Fruit fly (Drosophila melanogaster) whole organism, embryonic: ENCODE data around the gene Adgf-C.

ENCODE experiments used
- CG12104 ChIP-seq: fragments of 200-800 bp; sonication (Bioruptor generic); optimal IDR thresholded peaks from 3 replicates; lab custom pipeline; 2016; ENCODE audit warnings: missing biosample characterization, missing genetic modification characterization
- CG12659 ChIP-seq: fragments of 200-800 bp; sonication (Bioruptor generic); optimal IDR thresholded peaks from 3 replicates; lab custom pipeline; 2017; ENCODE audit warnings: mild to moderate bottlenecking, missing biosample characterization, missing genetic modification reagents, missing genetic modification characterization
- CG13424 ChIP-seq: fragments of 200-800 bp; sonication (Bioruptor generic); optimal IDR thresholded peaks from 2 replicates; lab custom pipeline; 2019; ENCODE audit warnings: missing biosample characterization, mild to moderate bottlenecking, missing genetic modification characterization, moderate library complexity
- CG14965 ChIP-seq: fragments of 200-800 bp; sonication (Bioruptor generic); optimal IDR thresholded peaks from 2 replicates; lab custom pipeline; 2016; ENCODE audit warnings: missing biosample characterization, missing genetic modification characterization, borderline replicate concordance
- CG1529 ChIP-seq: fragments of 200-800 bp; sonication (Bioruptor generic); optimal IDR thresholded peaks from 3 replicates; lab custom pipeline; 2018; ENCODE audit warnings: missing biosample characterization, missing genetic modification characterization
- CG17361 ChIP-seq: fragments of 200-800 bp; sonication (Bioruptor generic); IDR thresholded peaks from 3 replicates; pipeline ENCODE4 v1.3.6; 2022; ENCODE audit warnings: missing biosample characterization, missing genetic modification characterization
- CG17802 ChIP-seq: fragments of 200-800 bp; sonication (Bioruptor generic); optimal IDR thresholded peaks from 2 replicates; lab custom pipeline; 2018; ENCODE audit warnings: missing biosample characterization, mild to moderate bottlenecking, missing genetic modification characterization, moderate library complexity
- CG2116 ChIP-seq: fragments of 200-800 bp; sonication (Bioruptor generic); optimal IDR thresholded peaks from 3 replicates; lab custom pipeline; 2018; ENCODE audit warnings: missing biosample characterization, mild to moderate bottlenecking, missing genetic modification characterization
- CG2199 ChIP-seq: fragments of 200-800 bp; sonication (Bioruptor generic); IDR thresholded peaks from 3 replicates; pipeline ENCODE4 v1.3.6; 2022; ENCODE audit warnings: missing biosample characterization, missing genetic modification characterization
- CG2202 ChIP-seq: fragments of 200-800 bp; sonication (Bioruptor generic); optimal IDR thresholded peaks from 2 replicates; lab custom pipeline; 2018; ENCODE audit warnings: missing biosample characterization, mild to moderate bottlenecking, missing genetic modification characterization
- CG2889 ChIP-seq: fragments of 200-800 bp; sonication (Bioruptor generic); IDR thresholded peaks from 3 replicates; pipeline ENCODE4 v1.3.6; 2022; ENCODE audit warnings: missing biosample characterization, missing genetic modification characterization
- CG6175 ChIP-seq: fragments of 200-800 bp; sonication (Bioruptor generic); IDR thresholded peaks from 3 replicates; pipeline ENCODE4 v1.3.6; 2022; ENCODE audit warnings: missing biosample characterization, missing genetic modification characterization
- CG6272 ChIP-seq: fragments of 200-800 bp; sonication (Bioruptor generic); IDR thresholded peaks from 2 replicates; pipeline ENCODE4 v1.3.6; 2022; ENCODE audit warnings: missing biosample characterization, missing genetic modification characterization
- CG7271 ChIP-seq: fragments of 200-800 bp; sonication (Bioruptor generic); optimal IDR thresholded peaks from 2 replicates; lab custom pipeline; 2018; ENCODE audit warnings: missing biosample characterization, mild to moderate bottlenecking, missing genetic modification characterization, moderate library complexity
- CG8478 ChIP-seq: fragments of >200 bp; optimal IDR thresholded peaks from 2 replicates; lab custom pipeline; 2018
- CG8944 ChIP-seq: fragments of 200-800 bp; sonication (Bioruptor generic); optimal IDR thresholded peaks from 3 replicates; lab custom pipeline; 2016; ENCODE audit warnings: missing biosample characterization, missing genetic modification characterization
- CG9437 ChIP-seq: fragments of 200-800 bp; sonication (Bioruptor generic); optimal IDR thresholded peaks from 2 replicates; lab custom pipeline; 2018; ENCODE audit warnings: missing biosample characterization, mild to moderate bottlenecking, missing genetic modification characterization
- CG9932 ChIP-seq: fragments of 200-800 bp; sonication (Bioruptor generic); IDR thresholded peaks from 2 replicates; pipeline ENCODE4 v1.3.6; 2022; ENCODE audit warnings: missing biosample characterization, missing genetic modification characterization
- CTCF ChIP-seq: fragments of 200-800 bp; sonication (Bioruptor generic); optimal IDR thresholded peaks from 2 replicates; lab custom pipeline; 2017; ENCODE audit warnings: missing biosample characterization, mild to moderate bottlenecking, missing genetic modification characterization, moderate library complexity
- CkIIα-i1 ChIP-seq: fragments of 200-800 bp; sonication (Bioruptor generic); IDR thresholded peaks from 2 replicates; pipeline ENCODE4 v1.3.6; 2022; ENCODE audit warnings: missing biosample characterization, missing genetic modification characterization
- CrebB ChIP-seq: fragments of 200-800 bp; sonication (Bioruptor generic); optimal IDR thresholded peaks from 3 replicates; lab custom pipeline; 2018; ENCODE audit warnings: missing biosample characterization, mild to moderate bottlenecking, missing genetic modification characterization
- Dfd ChIP-seq, 2 experiments: fragments of >200 bp; optimal IDR thresholded peaks; 2 replicates each; lab custom pipeline; 2017; ENCODE audit warnings: missing biosample characterization in 2 of 2, missing genetic modification characterization in 2 of 2
- Dll ChIP-seq: fragments of 200-800 bp; sonication (Bioruptor generic); IDR thresholded peaks from 4 replicates; pipeline ENCODE4 v1.3.6; 2022; ENCODE audit warnings: missing biosample characterization, missing genetic modification characterization; ENCODE audit not compliant: partially characterized antibody
- Dref ChIP-seq: fragments of 200-800 bp; sonication (Bioruptor generic); IDR thresholded peaks from 2 replicates; pipeline ENCODE4 v1.3.6; 2022; ENCODE audit warnings: missing biosample characterization, missing genetic modification characterization
- E2f1 ChIP-seq: fragments of 200-800 bp; sonication (Bioruptor generic); IDR thresholded peaks from 2 replicates; pipeline ENCODE4 v1.3.6; 2022; ENCODE audit warnings: missing biosample characterization, missing genetic modification characterization
- Gsc ChIP-seq: fragments of 200-800 bp; sonication (Bioruptor generic); IDR thresholded peaks from 2 replicates; pipeline ENCODE4 v1.3.6; 2022; ENCODE audit warnings: missing biosample characterization, missing genetic modification characterization
- HHEX ChIP-seq: fragments of 200-800 bp; sonication (Bioruptor generic); optimal IDR thresholded peaks from 3 replicates; lab custom pipeline; 2017; ENCODE audit warnings: missing biosample characterization, mild to moderate bottlenecking, missing genetic modification characterization, missing genetic modification reagents
- Lim3 ChIP-seq: fragments of 200-800 bp; sonication (Bioruptor generic); IDR thresholded peaks from 2 replicates; pipeline ENCODE4 v1.3.6; 2022; ENCODE audit warnings: missing biosample characterization, missing genetic modification characterization
- MESR4 ChIP-seq: fragments of 200-800 bp; sonication (Bioruptor generic); optimal IDR thresholded peaks from 2 replicates; lab custom pipeline; 2018; ENCODE audit warnings: missing biosample characterization, mild to moderate bottlenecking, missing genetic modification characterization, moderate library complexity
- NK7.1 ChIP-seq: fragments of 200-800 bp; sonication (Bioruptor generic); optimal IDR thresholded peaks from 3 replicates; lab custom pipeline; 2016; ENCODE audit warnings: missing biosample characterization, missing genetic modification characterization
- Rfx ChIP-seq: fragments of 200-800 bp; sonication (Bioruptor generic); IDR thresholded peaks from 2 replicates; pipeline ENCODE4 v1.3.6; 2022; ENCODE audit warnings: missing biosample characterization, missing genetic modification characterization
- Side ChIP-seq: fragments of 200-800 bp; sonication (Bioruptor generic); optimal IDR thresholded peaks from 2 replicates; lab custom pipeline; 2016; ENCODE audit warnings: missing biosample characterization, missing genetic modification characterization
- Sin3A ChIP-seq: fragments of >200 bp; optimal IDR thresholded peaks from 2 replicates; lab custom pipeline; 2018
- Spps ChIP-seq: fragments of 200-800 bp; sonication (Bioruptor generic); optimal IDR thresholded peaks from 2 replicates; lab custom pipeline; 2018; ENCODE audit warnings: missing biosample characterization, mild to moderate bottlenecking, missing genetic modification characterization
- cg ChIP-seq: fragments of 200-800 bp; sonication (Bioruptor generic); optimal IDR thresholded peaks from 3 replicates; lab custom pipeline; 2019; ENCODE audit warnings: missing biosample characterization, mild to moderate bottlenecking, missing genetic modification characterization, moderate library complexity
- ci ChIP-seq: fragments of 200-800 bp; sonication (Bioruptor generic); IDR thresholded peaks from 3 replicates; pipeline ENCODE4 v1.3.6; 2022; ENCODE audit warnings: missing biosample characterization, missing genetic modification characterization
- esg ChIP-seq: fragments of 200-800 bp; sonication (Bioruptor generic); conservative IDR thresholded peaks from 2 replicates; pipeline ENCODE4 v1.3.6; 2022; ENCODE audit warnings: missing biosample characterization, missing genetic modification characterization
- gsb ChIP-seq: fragments of 200-800 bp; sonication (Bioruptor generic); IDR thresholded peaks from 2 replicates; pipeline ENCODE4 v1.3.6; 2022; ENCODE audit warnings: missing biosample characterization, missing genetic modification characterization
- her ChIP-seq: fragments of 200-800 bp; sonication (Bioruptor generic); optimal IDR thresholded peaks from 2 replicates; lab custom pipeline; 2016; ENCODE audit warnings: missing biosample characterization, missing genetic modification characterization
- jumu ChIP-seq: fragments of 200-800 bp; sonication (Bioruptor generic); optimal IDR thresholded peaks from 3 replicates; lab custom pipeline; 2016; ENCODE audit warnings: missing biosample characterization, missing genetic modification characterization
- mld ChIP-seq: fragments of 200-800 bp; sonication (Bioruptor generic); IDR thresholded peaks from 3 replicates; pipeline ENCODE4 v1.3.6; 2022; ENCODE audit warnings: missing biosample characterization, missing genetic modification characterization; ENCODE audit not compliant: partially characterized antibody
- onecut ChIP-seq: fragments of 200-800 bp; sonication (Bioruptor generic); IDR thresholded peaks from 2 replicates; pipeline ENCODE4 v1.3.6; 2022; ENCODE audit warnings: missing biosample characterization, missing genetic modification characterization
- pfk ChIP-seq: fragments of 200-800 bp; sonication (Bioruptor generic); optimal IDR thresholded peaks from 2 replicates; lab custom pipeline; 2018; ENCODE audit warnings: missing biosample characterization, mild to moderate bottlenecking, missing genetic modification characterization, moderate library complexity
- pzg ChIP-seq: fragments of 200-800 bp; sonication (Bioruptor generic); optimal IDR thresholded peaks from 3 replicates; lab custom pipeline; 2018; ENCODE audit warnings: missing biosample characterization, mild to moderate bottlenecking, missing genetic modification characterization, moderate library complexity
- row ChIP-seq: fragments of 200-800 bp; sonication (Bioruptor generic); IDR thresholded peaks from 3 replicates; pipeline ENCODE4 v1.3.6; 2022; ENCODE audit warnings: missing biosample characterization, missing genetic modification characterization
- run ChIP-seq: fragments of 200-800 bp; sonication (Bioruptor generic); optimal IDR thresholded peaks from 3 replicates; lab custom pipeline; 2018; ENCODE audit warnings: missing biosample characterization, mild to moderate bottlenecking, missing genetic modification characterization
- sima ChIP-seq: fragments of 200-800 bp; sonication (Bioruptor generic); optimal IDR thresholded peaks from 2 replicates; lab custom pipeline; 2016; ENCODE audit warnings: missing biosample characterization, missing genetic modification characterization
- slp2 ChIP-seq: fragments of 200-800 bp; sonication (Bioruptor generic); optimal IDR thresholded peaks from 2 replicates; lab custom pipeline; 2016; ENCODE audit warnings: missing biosample characterization, missing genetic modification characterization
- ttk ChIP-seq: fragments of 200-800 bp; sonication (Bioruptor generic); IDR thresholded peaks from 2 replicates; pipeline ENCODE4 v2.1.2; 2022; ENCODE audit warnings: missing biosample characterization, missing genetic modification characterization
- zen2 ChIP-seq: fragments of 200-800 bp; sonication (Bioruptor generic); IDR thresholded peaks from 3 replicates; pipeline ENCODE4 v1.3.6; 2022; ENCODE audit warnings: missing biosample characterization, missing genetic modification characterization; ENCODE audit not compliant: partially characterized antibody
- zfh1 ChIP-seq: fragments of 200-800 bp; sonication (Bioruptor generic); IDR thresholded peaks from 3 replicates; pipeline ENCODE4 v1.3.6; 2022; ENCODE audit warnings: missing biosample characterization, missing genetic modification characterization

The Adgf-C gene

dm6 chr3R:13659865-13660738 lies 46.5 kb upstream of the Adgf-C start, which contains the start of gene Hrb87F (continued):
- TF ChIP-seq onecut (GFP tag; lab: Robert Waterston, UW) (no peak), run (tag; lab: Kevin White, UChicago) (no peak), CG8478 (lab: Kevin White, UChicago) (no peak), mld (GFP tag; lab: Robert Waterston, UW) (no peak), CG2199 (no peak), CG2116 (GFP tag; lab: Kevin White, UChicago) (no peak), CG6272 (peak; percentile 46; the same call in 1 of the 2 replicates), ttk (no peak), zen2 (GFP tag; lab: Robert Waterston, UW) (no peak), CG2202 (tag; lab: Kevin White, UChicago) (no peak), ci (GFP tag; lab: Robert Waterston, UW) (peak; percentile 52; the same call in 1 of the 3 replicates), zfh1 (0 out of 3 replicates have a peak, but pooled peaks have one; percentile 60), MESR4 (GFP tag; lab: Kevin White, UChicago) (peak; percentile 85), Gsc (GFP tag; lab: Robert Waterston, UW) (no peak), slp2 (no peak), CG9932 (GFP tag; lab: Robert Waterston, UW) (peak; percentile 67), Dll (GFP tag; lab: Robert Waterston, UW) (no peak), row (GFP tag; lab: Robert Waterston, UW) (peak; percentile 86), Lim3 (no peak), CG12104 (no peak), sima (no peak), CG7271 (tag; lab: Kevin White, UChicago) (no peak), Side (GFP tag; lab: Kevin White, UChicago) (peak; percentile 39), CkIIα-i1 (no peak), esg (0 out of 2 replicates have a peak, but pooled peaks have one; percentile 19), CG8944 (GFP tag; lab: Kevin White, UChicago) (no peak), CTCF (GFP tag; lab: Kevin White, UChicago) (no peak), Dref (peak; percentile 67), CG9437 (GFP tag; lab: Kevin White, UChicago) (no peak), jumu (no peak), cg (GFP tag; lab: Kevin White, UChicago) (peak; percentile 49), CG13424 (no peak), CG2889 (GFP tag; lab: Robert Waterston, UW) (no peak), CG17361 (GFP tag; lab: Robert Waterston, UW) (no peak), HHEX (GFP tag; lab: Kevin White, UChicago) (no peak), her (GFP tag; lab: Kevin White, UChicago) (peak; percentile 29), CG17802 (tag; lab: Kevin White, UChicago) (peak; percentile 98), Rfx (GFP tag; lab: Robert Waterston, UW) (peak; percentile 68), CG1529 (GFP tag; lab: Kevin White, UChicago) (no peak), E2f1 (no peak), pfk (GFP tag; lab: Kevin White, UChicago) (peak; percentile 91), CG6175 (GFP tag; lab: Robert Waterston, UW) (no peak), gsb (GFP tag; lab: Robert Waterston, UW) (no peak), CG12659 (GFP tag; lab: Kevin White, UChicago) (peak; percentile 82), Spps (tag; lab: Kevin White, UChicago) (no peak), NK7.1 (no peak), pzg (peak; percentile 51), Dfd (GFP tag; optimal IDR thresholded peaks at IDR 0.05; lab: Kevin White, UChicago) (no peak), Sin3A (lab: Kevin White, UChicago) (peak; percentile 47), CrebB (peak; percentile 8), CG14965 (GFP tag; lab: Kevin White, UChicago) (no peak)
